Worm (Caenorhabditis elegans) whole organism, mixed stage, embryonic: ENCODE results near the gene osm-5.

Source experiments
- ces-1 ChIP-seq: fragments of 150-350 bp; optimal IDR thresholded peaks from 2 replicates; lab custom pipeline; 2014; ENCODE audit warnings: missing biosample characterization, missing genetic modification reagents, missing genetic modification characterization
- elt-1 ChIP-seq: sonication (generic microtip); optimal IDR thresholded peaks from 2 replicates; lab custom pipeline; 2017; ENCODE audit warnings: missing genetic modification characterization, mild to moderate bottlenecking, missing compliant biosample characterization, antibody characterized with exemption, moderate library complexity, borderline replicate concordance; ENCODE audit not compliant: insufficient read depth
- hlh-1 ChIP-seq: fragments of 150-350 bp; optimal IDR thresholded peaks from 2 replicates; lab custom pipeline; 2014; ENCODE audit warnings: missing biosample characterization, missing genetic modification reagents, missing genetic modification characterization
- lsy-2 ChIP-seq: fragments of 150-350 bp; optimal IDR thresholded peaks from 2 replicates; lab custom pipeline; 2014; ENCODE audit warnings: missing biosample characterization, missing genetic modification characterization
- mab-5 ChIP-seq: fragments of 150-350 bp; optimal IDR thresholded peaks from 2 replicates; lab custom pipeline; 2014; ENCODE audit warnings: missing biosample characterization, missing genetic modification characterization
- mep-1 ChIP-seq: fragments of 150-350 bp; optimal IDR thresholded peaks from 2 replicates; lab custom pipeline; 2017; ENCODE audit warnings: missing biosample characterization, missing genetic modification reagents, missing genetic modification characterization, inconsistent platforms
- nhr-12 ChIP-seq: fragments of 150-350 bp; optimal IDR thresholded peaks from 2 replicates; lab custom pipeline; 2014; ENCODE audit warnings: missing biosample characterization, missing genetic modification characterization
- nhr-28 ChIP-seq: fragments of 150-350 bp; optimal IDR thresholded peaks from 2 replicates; lab custom pipeline; 2014; ENCODE audit warnings: missing biosample characterization, missing genetic modification characterization
- nhr-76 ChIP-seq: sonication (generic microtip); optimal IDR thresholded peaks from 2 replicates; lab custom pipeline; 2017; ENCODE audit warnings: missing biosample characterization, missing genetic modification characterization
- sem-2 ChIP-seq: fragments of 200-800 bp; sonication (Bioruptor generic); optimal IDR thresholded peaks from 2 replicates; lab custom pipeline; 2018; ENCODE audit warnings: mild to moderate bottlenecking, missing genetic modification characterization, missing compliant biosample characterization
- snpc-4 ChIP-seq: fragments of 150-350 bp; optimal IDR thresholded peaks from 2 replicates; lab custom pipeline; 2014; ENCODE audit warnings: missing biosample characterization, missing genetic modification characterization
- sptf-1 ChIP-seq: sonication (generic microtip); optimal IDR thresholded peaks from 2 replicates; lab custom pipeline; 2017; ENCODE audit warnings: mild to moderate bottlenecking, missing genetic modification characterization, moderate library complexity, missing compliant biosample characterization
- unc-120 ChIP-seq: sonication (generic microtip); optimal IDR thresholded peaks from 2 replicates; lab custom pipeline; 2017; ENCODE audit warnings: missing genetic modification characterization, missing compliant biosample characterization; ENCODE audit not compliant: poor library complexity, severe bottlenecking

DNA sequence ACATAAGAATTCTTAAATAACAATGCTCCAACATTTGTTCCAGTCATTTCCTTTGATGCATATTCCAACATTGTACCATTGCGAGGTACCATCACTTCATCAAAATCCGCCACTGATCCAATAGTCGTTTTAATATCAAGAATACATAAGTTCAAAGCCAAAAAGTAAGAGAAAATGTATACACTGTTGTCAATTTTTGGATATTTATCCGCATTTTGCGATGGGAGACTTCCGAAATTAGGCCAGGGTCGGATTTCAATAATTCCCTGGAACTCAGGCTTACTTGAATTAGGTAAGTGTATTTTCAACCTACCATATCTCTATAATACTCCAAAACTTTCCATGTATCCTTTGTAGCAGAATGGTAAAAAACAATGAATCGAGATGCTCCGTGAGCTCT, 50.1 kb downstream of the osm-5 start, which contains the start of gene M02F4.2:
- TF ChIP-seq nhr-12 (no peak), lsy-2 (tag; lab: Kevin White, UChicago) (no peak), nhr-28 (tag; lab: Kevin White, UChicago) (no peak), nhr-76 (tag; lab: Kevin White, UChicago) (no peak), sem-2 (GFP tag; lab: Kevin White, UChicago) (no peak), snpc-4 (tag; lab: Kevin White, UChicago) (no peak), ces-1 (no peak), mab-5 (tag; lab: Kevin White, UChicago) (no peak), elt-1 (tag; lab: Kevin White, UChicago) (no peak), hlh-1 (no peak), mep-1 (tag; lab: Kevin White, UChicago) (no peak), unc-120 (tag; lab: Kevin White, UChicago) (no peak), sptf-1 (tag; lab: Kevin White, UChicago) (no peak)
